Fruit fly (Drosophila melanogaster) whole organism, embryonic: Measurements from ENCODE around the gene CG2772.
A peak's percentile ranks its signal among the peaks of the same experiment; 100 is the strongest.

Source experiments
- BtbVII ChIP-seq: fragments of 200-800 bp; sonication (Bioruptor generic); optimal IDR thresholded peaks from 3 replicates; lab custom pipeline; 2017; ENCODE audit warnings: missing biosample characterization, mild to moderate bottlenecking, missing genetic modification characterization
- CG11247 ChIP-seq: fragments of 200-800 bp; sonication (Bioruptor generic); IDR thresholded peaks from 2 replicates; pipeline ENCODE4 v1.3.6; 2022; ENCODE audit warnings: missing biosample characterization, missing genetic modification characterization
- CG11456 ChIP-seq: fragments of 200-800 bp; sonication (Bioruptor generic); IDR thresholded peaks from 3 replicates; pipeline ENCODE4 v1.3.6; 2022; ENCODE audit warnings: missing biosample characterization, missing genetic modification characterization
- CG13424 ChIP-seq: fragments of 200-800 bp; sonication (Bioruptor generic); optimal IDR thresholded peaks from 2 replicates; lab custom pipeline; 2019; ENCODE audit warnings: missing biosample characterization, mild to moderate bottlenecking, missing genetic modification characterization, moderate library complexity
- CG14710 ChIP-seq: fragments of 200-800 bp; sonication (Bioruptor generic); optimal IDR thresholded peaks from 3 replicates; lab custom pipeline; 2019; ENCODE audit warnings: missing biosample characterization, mild to moderate bottlenecking, missing genetic modification characterization, moderate library complexity
- CG15696 ChIP-seq: fragments of 200-800 bp; sonication (Bioruptor generic); optimal IDR thresholded peaks from 2 replicates; lab custom pipeline; 2019; ENCODE audit warnings: missing biosample characterization, mild to moderate bottlenecking, missing genetic modification characterization, moderate library complexity
- CG17612 ChIP-seq: fragments of 200-800 bp; sonication (Bioruptor generic); IDR thresholded peaks from 2 replicates; pipeline ENCODE4 v1.3.6; 2022; ENCODE audit warnings: missing biosample characterization, missing genetic modification characterization
- CG18011 ChIP-seq: fragments of 200-800 bp; sonication (Bioruptor generic); optimal IDR thresholded peaks from 2 replicates; lab custom pipeline; 2017; ENCODE audit warnings: missing biosample characterization, missing genetic modification characterization, mild to moderate bottlenecking, moderate library complexity, missing genotype
- CG32767 ChIP-seq: fragments of 200-800 bp; sonication (Bioruptor generic); IDR thresholded peaks from 2 replicates; pipeline ENCODE4 v1.3.6; 2022; ENCODE audit warnings: missing biosample characterization, missing genetic modification characterization
- CG3847 ChIP-seq: fragments of 200-800 bp; sonication (Bioruptor generic); IDR thresholded peaks from 2 replicates; pipeline ENCODE4 v1.3.6; 2022; ENCODE audit warnings: missing biosample characterization, missing genetic modification characterization
- CG4360 ChIP-seq: fragments of 200-800 bp; sonication (Bioruptor generic); IDR thresholded peaks from 2 replicates; pipeline ENCODE4 v1.3.6; 2022; ENCODE audit warnings: missing biosample characterization, missing genetic modification characterization
- CG6254 ChIP-seq: fragments of 200-800 bp; sonication (Bioruptor generic); optimal IDR thresholded peaks from 3 replicates; lab custom pipeline; 2017; ENCODE audit warnings: mild to moderate bottlenecking, missing biosample characterization, missing genetic modification reagents, missing genetic modification characterization
- CG6791 ChIP-seq: fragments of 200-800 bp; sonication (Bioruptor generic); IDR thresholded peaks from 3 replicates; pipeline ENCODE4 v1.3.6; 2022; ENCODE audit warnings: missing biosample characterization, missing genetic modification characterization; ENCODE audit not compliant: partially characterized antibody
- CG7556 ChIP-seq: fragments of 200-800 bp; sonication (Bioruptor generic); optimal IDR thresholded peaks from 2 replicates; lab custom pipeline; 2017; ENCODE audit warnings: missing biosample characterization, mild to moderate bottlenecking, missing genetic modification characterization
- CG8089 ChIP-seq: fragments of 200-800 bp; sonication (Bioruptor generic); optimal IDR thresholded peaks from 3 replicates; lab custom pipeline; 2016; ENCODE audit warnings: missing biosample characterization, missing genetic modification characterization
- Camta ChIP-seq: fragments of 200-800 bp; sonication (Bioruptor generic); optimal IDR thresholded peaks from 2 replicates; lab custom pipeline; 2016; ENCODE audit warnings: missing biosample characterization, missing genetic modification characterization
- Dek ChIP-seq: fragments of 200-800 bp; sonication (Bioruptor generic); optimal IDR thresholded peaks from 3 replicates; lab custom pipeline; 2019; ENCODE audit warnings: missing biosample characterization, mild to moderate bottlenecking, missing genetic modification characterization, moderate library complexity
- Eip74EF ChIP-seq, 2 experiments: fragments of 200-800 bp in 1 of 2; fragments of >200 bp in 1 of 2; sonication (Bioruptor generic) in 1 of 2; optimal IDR thresholded peaks; 2 replicates each; lab custom pipeline; 2017 to 2019; ENCODE audit warnings: missing biosample characterization in 2 of 2, missing genetic modification characterization in 2 of 2, mild to moderate bottlenecking in 1 of 2, moderate library complexity in 1 of 2
- MTF-1 ChIP-seq: fragments of 200-800 bp; sonication (Bioruptor generic); optimal IDR thresholded peaks from 2 replicates; lab custom pipeline; 2018; ENCODE audit warnings: missing biosample characterization, mild to moderate bottlenecking, missing genetic modification characterization, borderline replicate concordance
- Meics ChIP-seq: fragments of 200-800 bp; sonication (Bioruptor generic); optimal IDR thresholded peaks from 2 replicates; lab custom pipeline; 2017; ENCODE audit warnings: missing biosample characterization, mild to moderate bottlenecking, missing genetic modification characterization
- Myb ChIP-seq: fragments of 200-800 bp; sonication (Bioruptor generic); optimal IDR thresholded peaks from 2 replicates; lab custom pipeline; 2016; ENCODE audit warnings: missing biosample characterization, missing genetic modification characterization
- Nf-YC ChIP-seq: fragments of 200-800 bp; optimal IDR thresholded peaks from 3 replicates; lab custom pipeline; 2019; ENCODE audit warnings: missing biosample characterization, mild to moderate bottlenecking, missing genetic modification characterization, moderate library complexity
- Oaz ChIP-seq: fragments of 200-800 bp; sonication (Bioruptor generic); IDR thresholded peaks from 2 replicates; pipeline ENCODE4 v1.3.6; 2022; ENCODE audit warnings: missing biosample characterization, missing genetic modification characterization
- Scr ChIP-seq: fragments of 200-800 bp; sonication (Bioruptor generic); IDR thresholded peaks from 2 replicates; pipeline ENCODE4 v1.3.6; 2022; ENCODE audit warnings: missing biosample characterization, missing genetic modification characterization; ENCODE audit not compliant: partially characterized antibody
- Taf1 ChIP-seq: fragments of 200-800 bp; sonication (Bioruptor generic); IDR thresholded peaks from 2 replicates; pipeline ENCODE4 v1.3.6; 2022; ENCODE audit warnings: missing biosample characterization, missing genetic modification characterization
- bsh ChIP-seq, 2 experiments: fragments of 200-800 bp; sonication (Bioruptor generic); optimal IDR thresholded peaks; 2 replicates each; lab custom pipeline; 2017 to 2018; ENCODE audit warnings: mild to moderate bottlenecking in 2 of 2, missing biosample characterization in 2 of 2, missing genetic modification characterization in 2 of 2, moderate library complexity in 1 of 2
- cas ChIP-seq: fragments of 200-800 bp; sonication (Bioruptor generic); IDR thresholded peaks from 2 replicates; pipeline ENCODE4 v1.3.6; 2022; ENCODE audit warnings: missing biosample characterization, missing genetic modification characterization
- ci ChIP-seq: fragments of 200-800 bp; sonication (Bioruptor generic); IDR thresholded peaks from 3 replicates; pipeline ENCODE4 v1.3.6; 2022; ENCODE audit warnings: missing biosample characterization, missing genetic modification characterization
- dmrt11E ChIP-seq: fragments of 200-800 bp; sonication (Bioruptor generic); optimal IDR thresholded peaks from 3 replicates; lab custom pipeline; 2018; ENCODE audit warnings: missing biosample characterization, mild to moderate bottlenecking, missing genetic modification characterization, moderate library complexity
- eve ChIP-seq, 2 experiments: fragments of >200 bp; optimal IDR thresholded peaks; 2 replicates each; lab custom pipeline; 2017; ENCODE audit warnings: missing biosample characterization in 2 of 2, missing genetic modification characterization in 2 of 2
- fd102C ChIP-seq: fragments of 200-800 bp; sonication (Bioruptor generic); optimal IDR thresholded peaks from 2 replicates; lab custom pipeline; 2018; ENCODE audit warnings: missing biosample characterization, mild to moderate bottlenecking, missing genetic modification characterization, moderate library complexity
- gfzf ChIP-seq: fragments of 200-800 bp; sonication (Bioruptor generic); optimal IDR thresholded peaks from 2 replicates; lab custom pipeline; 2016; ENCODE audit warnings: missing biosample characterization, mild to moderate bottlenecking, missing genetic modification characterization, moderate library complexity
- gro ChIP-seq: fragments of 200-800 bp; sonication (Bioruptor generic); optimal IDR thresholded peaks from 2 replicates; lab custom pipeline; 2016; ENCODE audit warnings: missing biosample characterization, missing genetic modification characterization
- gsb-n ChIP-seq: fragments of 200-800 bp; sonication (Bioruptor generic); optimal IDR thresholded peaks from 3 replicates; lab custom pipeline; 2018; ENCODE audit warnings: missing biosample characterization, mild to moderate bottlenecking, missing genetic modification characterization
- insv ChIP-seq, 2 experiments: fragments of 200-800 bp; sonication (Bioruptor generic); optimal IDR thresholded peaks; 3 replicates each; lab custom pipeline; 2016 to 2018; ENCODE audit warnings: missing biosample characterization in 2 of 2, missing genetic modification characterization in 2 of 2
- lov ChIP-seq, 2 experiments: fragments of 200-800 bp in 1 of 2; fragments of >200 bp in 1 of 2; sonication (Bioruptor generic) in 1 of 2; IDR thresholded peaks in 1 of 2; optimal IDR thresholded peaks in 1 of 2; 2 replicates in 1 of 2; 3 replicates in 1 of 2; pipeline versions ENCODE4 v1.3.6 to Lab custom; 2017 to 2022; ENCODE audit warnings: missing biosample characterization in 1 of 2, missing genetic modification characterization in 1 of 2
- nom ChIP-seq: fragments of 200-800 bp; sonication (Bioruptor generic); optimal IDR thresholded peaks from 2 replicates; lab custom pipeline; 2017; ENCODE audit warnings: missing biosample characterization, missing genetic modification characterization, mild to moderate bottlenecking, moderate library complexity, missing genetic modification reagents
- pros ChIP-seq: fragments of 200-800 bp; sonication (Bioruptor generic); optimal IDR thresholded peaks from 3 replicates; lab custom pipeline; 2019; ENCODE audit warnings: missing biosample characterization, mild to moderate bottlenecking, missing genetic modification characterization, moderate library complexity
- ro ChIP-seq: fragments of 200-800 bp; sonication (Bioruptor generic); IDR thresholded peaks from 2 replicates; pipeline ENCODE4 v1.3.6; 2022; ENCODE audit warnings: missing biosample characterization, missing genetic modification characterization
- run ChIP-seq: fragments of 200-800 bp; sonication (Bioruptor generic); optimal IDR thresholded peaks from 3 replicates; lab custom pipeline; 2018; ENCODE audit warnings: missing biosample characterization, mild to moderate bottlenecking, missing genetic modification characterization
- sna ChIP-seq: fragments of 200-800 bp; sonication (Bioruptor generic); IDR thresholded peaks from 2 replicates; pipeline ENCODE4 v1.3.6; 2022; ENCODE audit warnings: missing biosample characterization, missing genetic modification characterization; ENCODE audit not compliant: partially characterized antibody
- stc ChIP-seq: fragments of 200-800 bp; sonication (Bioruptor generic); IDR thresholded peaks from 2 replicates; pipeline ENCODE4 v1.3.6; 2022; ENCODE audit warnings: missing biosample characterization, missing genetic modification characterization
- unc-4 ChIP-seq: fragments of 200-800 bp; sonication (Bioruptor generic); IDR thresholded peaks from 2 replicates; pipeline ENCODE4 v1.3.6; 2022; ENCODE audit warnings: missing biosample characterization, missing genetic modification characterization; ENCODE audit not compliant: partially characterized antibody
- vnd ChIP-seq: fragments of 200-800 bp; sonication (Bioruptor generic); IDR thresholded peaks from 3 replicates; pipeline ENCODE4 v1.3.6; 2022; ENCODE audit warnings: missing biosample characterization, missing genetic modification characterization; ENCODE audit not compliant: partially characterized antibody
- wek ChIP-seq: fragments of 200-800 bp; sonication (Bioruptor generic); optimal IDR thresholded peaks from 3 replicates; lab custom pipeline; 2018; ENCODE audit warnings: missing biosample characterization, mild to moderate bottlenecking, missing genetic modification characterization, moderate library complexity
- zfh2 ChIP-seq: fragments of 200-800 bp; sonication (Bioruptor generic); optimal IDR thresholded peaks from 2 replicates; lab custom pipeline; 2016; ENCODE audit warnings: missing biosample characterization, missing genetic modification characterization

Gene CG2772

dm6 chr2L:3475948-3476347 is 30.2 kb downstream of the CG2772 start (continued):
- no peak for TF ChIP-seq MTF-1 (GFP tag; lab: Kevin White, UChicago)
- peak; percentile 36; the same call in 1 of the 2 replicates for TF ChIP-seq Taf1 (GFP tag; lab: Robert Waterston, UW)
- TF ChIP-seq Scr, result no peak
- peak; percentile 20 for TF ChIP-seq Camta (GFP tag; lab: Kevin White, UChicago)
- no peak for TF ChIP-seq ro (GFP tag; lab: Robert Waterston, UW)
- TF ChIP-seq dmrt11E (tag; lab: Kevin White, UChicago), result peak; percentile 26
- TF ChIP-seq CG11456 (GFP tag; lab: Robert Waterston, UW), result 0 out of 3 replicates have a peak, but pooled peaks have one; percentile 62
- TF ChIP-seq stc (GFP tag; lab: Robert Waterston, UW), result peak; percentile 34; the same call in 1 of the 2 replicates
- no peak for TF ChIP-seq vnd (GFP tag; lab: Robert Waterston, UW)
- TF ChIP-seq zfh2 (GFP tag; lab: Kevin White, UChicago), result peak; percentile 56

dm6 chr2L:3476399-3477056 is 30.7 kb downstream of the CG2772 start:
- no peak for TF ChIP-seq stc (GFP tag; lab: Robert Waterston, UW)
- TF ChIP-seq Meics (GFP tag; lab: Kevin White, UChicago), result no peak
- TF ChIP-seq ci (GFP tag; lab: Robert Waterston, UW), result no peak
- TF ChIP-seq cas (GFP tag; lab: Robert Waterston, UW), result no peak
- TF ChIP-seq unc-4 (GFP tag; lab: Robert Waterston, UW), result no peak
- TF ChIP-seq run (tag; lab: Kevin White, UChicago), result no peak
- TF ChIP-seq Nf-YC, result peak; percentile 44
- TF ChIP-seq CG4360, result no peak
- no peak for TF ChIP-seq eve (GFP tag; optimal IDR thresholded peaks at IDR 0.05; lab: Kevin White, UChicago)
- TF ChIP-seq BtbVII (GFP tag; lab: Kevin White, UChicago), result no peak
- TF ChIP-seq bsh (GFP tag; optimal IDR thresholded peaks at IDR 0.05; lab: Kevin White, UChicago), result no peak
- TF ChIP-seq Oaz (GFP tag; lab: Robert Waterston, UW), result no peak
- no peak for TF ChIP-seq CG17612 (GFP tag; lab: Robert Waterston, UW)
- no peak for TF ChIP-seq nom (GFP tag; lab: Kevin White, UChicago)
- TF ChIP-seq CG11247, result no peak
- TF ChIP-seq CG13424 (tag; lab: Kevin White, UChicago), result no peak
- no peak for TF ChIP-seq CG15696 (tag; lab: Kevin White, UChicago)
- no peak for TF ChIP-seq CG14710 (tag; lab: Kevin White, UChicago)
- no peak for TF ChIP-seq gro
- no peak for TF ChIP-seq Camta (GFP tag; lab: Kevin White, UChicago)
- no peak for TF ChIP-seq Myb
- TF ChIP-seq fd102C (GFP tag; lab: Kevin White, UChicago), result no peak
- no peak for TF ChIP-seq CG18011 (GFP tag; lab: Kevin White, UChicago)
- TF ChIP-seq CG3847 (GFP tag; lab: Robert Waterston, UW), result no peak
- TF ChIP-seq gsb-n (tag; lab: Kevin White, UChicago), result no peak
- no peak for TF ChIP-seq wek (GFP tag; lab: Kevin White, UChicago)
- TF ChIP-seq sna (GFP tag; lab: Robert Waterston, UW), result no peak
- TF ChIP-seq gfzf (GFP tag; lab: Kevin White, UChicago), result no peak
- peak; percentile 43; the same call in 1 of the 2 replicates for TF ChIP-seq CG32767 (GFP tag; lab: Robert Waterston, UW)
- TF ChIP-seq Eip74EF (GFP tag; optimal IDR thresholded peaks at IDR 0.05; lab: Kevin White, UChicago), result no peak
- TF ChIP-seq CG6254 (GFP tag; lab: Kevin White, UChicago), result no peak
- TF ChIP-seq pros (GFP tag; lab: Kevin White, UChicago), result peak; percentile 99
- TF ChIP-seq CG8089 (GFP tag; lab: Kevin White, UChicago), result no peak
- no peak for TF ChIP-seq CG7556 (GFP tag; lab: Kevin White, UChicago)
- TF ChIP-seq Dek (tag; lab: Kevin White, UChicago), result no peak
- TF ChIP-seq lov (optimal IDR thresholded peaks at IDR 0.05; lab: Kevin White, UChicago), result no peak
- 0 out of 3 replicates have a peak, but pooled peaks have one; percentile 60 for TF ChIP-seq lov (GFP tag; IDR thresholded peaks at IDR 0.05; lab: Robert Waterston, UW)
- 0 out of 3 replicates have a peak, but pooled peaks have one; percentile 22 for TF ChIP-seq CG6791 (GFP tag; lab: Robert Waterston, UW)
- TF ChIP-seq insv (GFP tag; optimal IDR thresholded peaks at IDR 0.05; lab: Kevin White, UChicago), result no peak
